Worm (Caenorhabditis elegans) whole organism, dauer: ENCODE data around the gene C33C12.1.
"Not testable (repeated sequence)": the region's sequence is repeated elsewhere in the genome, so short reads cannot be mapped to it uniquely, and the experiment has no call there.

Source experiments
- unc-62 ChIP-seq: sonication (generic microtip); optimal IDR thresholded peaks from 2 replicates; lab custom pipeline; 2017; ENCODE audit warnings: missing biosample characterization, missing genetic modification reagents, missing genetic modification characterization

C33C12.1 gene

DNA sequence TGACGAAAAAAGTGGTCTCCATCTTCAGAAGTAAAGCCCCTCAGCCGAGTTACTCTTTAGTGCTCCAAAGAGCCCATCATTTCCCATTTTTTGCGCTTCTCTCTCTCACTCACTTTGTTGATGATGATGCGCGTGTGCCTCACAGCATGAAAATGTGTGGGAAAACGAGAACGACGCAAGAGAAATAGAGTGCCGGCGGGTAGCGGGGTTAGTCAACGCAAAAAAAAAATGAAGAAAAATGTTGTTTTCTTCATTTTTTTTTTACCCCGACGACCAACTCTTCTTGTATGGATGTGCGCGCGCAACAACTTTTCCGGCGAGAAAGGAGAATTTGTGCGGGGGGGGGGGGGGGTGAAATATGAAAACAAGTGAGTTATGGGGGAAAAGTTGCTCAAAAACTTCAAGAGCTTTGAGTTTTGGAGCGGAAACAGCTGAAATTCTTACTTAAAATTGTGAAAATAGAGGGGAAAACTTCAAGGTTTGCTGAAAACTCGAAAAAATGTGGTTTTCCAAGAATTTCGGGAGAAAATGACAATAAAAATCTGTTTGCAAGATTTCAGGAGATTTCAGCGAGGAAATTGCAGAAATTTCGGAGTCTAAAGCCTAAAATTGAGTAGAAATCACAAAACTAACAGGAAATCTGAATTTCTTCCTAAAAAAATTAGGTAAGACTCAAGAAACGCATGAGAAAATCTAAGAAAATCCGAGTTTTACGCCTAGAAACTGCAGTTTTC, at the start of gene C33C12.1:
Gene C33C12.1, plus strand, starts transcription at position 684 of the 734 bp plus-strand sequence.
- TF ChIP-seq unc-62 (GFP tag; lab: Kevin White, UChicago): no peak

DNA sequence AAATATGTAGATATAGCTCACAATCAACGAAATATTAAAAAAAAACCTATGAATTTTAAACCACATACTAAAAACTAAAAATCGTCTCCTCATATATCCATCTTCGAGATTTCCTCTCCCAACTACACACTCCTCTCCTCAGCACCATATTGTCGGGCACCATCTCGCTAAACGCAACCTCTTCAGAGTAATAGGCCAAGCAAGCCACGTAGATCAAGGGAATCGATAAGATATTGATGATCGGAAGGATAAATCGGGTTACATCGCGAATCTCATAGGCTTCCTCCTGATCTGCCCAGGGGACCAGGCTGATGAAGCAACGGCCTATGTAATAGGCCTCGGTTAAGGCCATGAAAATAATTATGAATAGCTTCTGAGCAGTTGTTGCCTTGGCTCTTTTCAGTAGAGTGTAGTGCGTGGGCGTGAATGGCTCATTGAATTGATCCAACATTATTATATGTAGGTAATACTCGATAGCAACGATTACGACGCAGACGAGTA, 47.5 kb upstream of the C33C12.1 start, which contains the start of the genes C40A11.7 and C40A11.8:
Gene C40A11.7, minus strand, starts transcription at position 101 of the 501 bp plus-strand sequence.
Gene C40A11.8, minus strand, starts transcription at position 451 of the 501 bp plus-strand sequence.
- TF ChIP-seq unc-62 (GFP tag; lab: Kevin White, UChicago): no peak

- no peak for TF ChIP-seq unc-62 (GFP tag; lab: Kevin White, UChicago)
These were observed 45.6 kb upstream of the C33C12.1 start for ce11 chrII:2152455-2152854.

- TF ChIP-seq unc-62 (GFP tag; lab: Kevin White, UChicago): not testable (repeated sequence)
These were observed 44.3 kb upstream of the C33C12.1 start, which contains the start of gene math-18 for ce11 chrII:2153708-2154107. Gene math-18 (plus strand): TSS chrII:2154008.

- not testable (repeated sequence) for TF ChIP-seq unc-62 (GFP tag; lab: Kevin White, UChicago)
These were observed 34.6 kb upstream of the C33C12.1 start, which contains the start of gene C33C12.11 for ce11 chrII:2163370-2163882. Gene C33C12.11 (minus strand): TSS chrII:2163832.

DNA sequence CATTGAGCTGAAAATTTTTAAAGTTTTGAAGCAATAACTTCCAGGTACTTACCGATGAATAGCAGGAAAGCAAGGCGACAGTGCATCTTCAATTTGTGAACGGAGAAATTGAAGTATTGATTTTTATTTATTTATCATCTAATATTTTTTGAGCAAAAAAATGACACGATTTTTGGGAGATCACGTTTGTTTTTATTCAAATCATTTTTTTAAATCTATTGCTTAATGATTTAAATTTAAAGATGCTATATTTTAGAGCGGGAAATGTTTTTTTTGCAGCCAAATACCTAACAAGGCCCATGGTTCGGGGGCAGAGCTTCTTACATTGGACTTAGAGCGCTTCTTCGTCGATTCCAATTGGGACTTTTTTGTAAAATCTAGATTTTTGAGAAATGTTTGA, 31.7 kb upstream of the C33C12.1 start, which contains the start of gene C33C12.4:
Gene C33C12.4, minus strand, starts transcription at position 101 of the 400 bp plus-strand sequence.
- TF ChIP-seq unc-62 (GFP tag; lab: Kevin White, UChicago): no peak

ce11 chrII:2168374-2168773, 29.7 kb upstream of the C33C12.1 start, which contains the start of gene fbxb-38:
Gene fbxb-38 (minus strand): TSS chrII:2168763.
- no peak for TF ChIP-seq unc-62 (GFP tag; lab: Kevin White, UChicago)

- TF ChIP-seq unc-62 (GFP tag; lab: Kevin White, UChicago): no peak
These were observed 28.0 kb upstream of the C33C12.1 start, which contains the start of gene C33C12.12 for ce11 chrII:2170085-2170484. Gene C33C12.12 (minus strand): TSS chrII:2170185.

- no peak for TF ChIP-seq unc-62 (GFP tag; lab: Kevin White, UChicago)
These were observed 22.7 kb upstream of the C33C12.1 start, which contains the start of gene C33C12.7 for ce11 chrII:2175367-2175766. Gene C33C12.7 (minus strand): TSS chrII:2175467.

DNA sequence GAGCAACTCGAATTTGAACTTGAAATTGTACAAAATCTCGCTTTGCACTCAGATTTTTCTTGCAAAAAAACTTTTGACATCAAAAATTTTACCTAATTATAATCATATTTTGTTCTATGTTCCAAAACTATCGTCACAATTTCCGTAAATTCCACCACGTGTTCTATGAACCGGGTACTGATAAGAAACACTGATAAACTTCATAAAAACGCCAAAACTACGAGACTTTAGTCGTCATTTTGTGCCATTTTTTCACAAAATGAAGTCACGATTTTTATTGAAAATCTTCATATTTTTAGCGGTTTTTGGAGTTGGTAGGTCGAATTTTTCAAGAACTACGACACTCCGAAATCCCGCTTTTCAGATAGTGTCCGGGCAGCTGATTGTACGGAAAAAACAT, 21.4 kb upstream of the C33C12.1 start, which contains the start of gene gba-1:
Gene gba-1, plus strand, starts transcription at position 54 of the 400 bp plus-strand sequence.
- TF ChIP-seq unc-62 (GFP tag; lab: Kevin White, UChicago): no peak

DNA sequence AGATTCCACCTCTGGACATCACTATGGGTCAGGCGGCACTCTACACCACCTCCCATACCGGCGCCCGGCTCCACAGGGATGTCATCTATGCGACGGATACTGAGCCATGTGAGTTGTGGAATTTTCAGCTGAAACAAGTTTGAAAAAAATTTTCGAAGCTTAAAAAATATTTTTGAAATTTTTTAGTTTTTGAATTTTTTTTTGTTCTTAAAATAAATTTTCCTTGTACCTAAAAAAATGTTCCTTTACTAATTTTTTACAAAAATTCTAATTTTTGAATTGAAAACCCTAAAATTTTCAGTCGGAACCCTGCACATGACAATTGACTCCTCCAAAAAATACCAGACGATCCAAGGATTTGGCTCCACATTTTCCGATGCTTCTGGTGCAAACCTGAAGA, 20.3 kb upstream of the C33C12.1 start:
- no peak for TF ChIP-seq unc-62 (GFP tag; lab: Kevin White, UChicago)

DNA sequence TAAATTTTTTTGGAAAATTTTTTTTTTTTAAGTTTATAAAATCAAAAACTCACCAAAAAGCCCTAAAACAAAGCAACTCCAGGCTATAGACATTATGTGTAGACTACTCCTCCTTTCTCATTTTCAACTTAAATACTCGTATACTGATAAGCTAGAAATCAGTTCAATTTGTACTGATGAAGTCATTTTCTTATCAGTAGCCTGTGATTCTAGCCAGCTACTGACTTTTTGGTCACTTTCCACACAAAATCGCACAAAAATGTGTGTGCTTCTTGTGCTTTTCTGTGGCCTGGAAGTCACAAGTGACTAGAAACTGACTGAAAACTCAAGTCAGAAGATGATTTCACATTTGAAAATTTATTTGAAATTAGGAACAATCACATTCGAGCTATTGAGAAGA, 11.7 kb upstream of the C33C12.1 start, which contains the start of gene gba-2:
Gene gba-2, minus strand, starts transcription at position 106 of the 400 bp plus-strand sequence.
- no peak for TF ChIP-seq unc-62 (GFP tag; lab: Kevin White, UChicago)

DNA sequence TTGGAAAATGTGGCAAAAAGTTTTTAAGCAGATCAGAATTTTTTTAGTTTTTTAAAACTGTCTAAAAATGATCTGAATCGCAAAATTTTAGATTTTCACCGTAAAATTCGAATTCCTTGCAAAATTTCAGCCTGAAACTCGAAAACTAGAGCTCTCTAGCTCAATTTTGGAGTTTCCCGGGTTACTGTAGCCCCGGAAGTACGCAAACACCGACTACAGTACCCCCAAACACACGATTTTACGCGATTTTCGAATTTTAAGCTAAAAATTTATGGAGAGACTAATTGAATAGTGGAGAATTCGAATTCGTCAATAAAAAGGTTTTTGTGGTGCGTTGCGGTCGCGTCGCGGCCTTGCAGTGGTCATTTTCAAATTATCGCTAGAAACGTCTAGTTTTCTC, 11.3 kb upstream of the C33C12.1 start:
- no peak for TF ChIP-seq unc-62 (GFP tag; lab: Kevin White, UChicago)

DNA sequence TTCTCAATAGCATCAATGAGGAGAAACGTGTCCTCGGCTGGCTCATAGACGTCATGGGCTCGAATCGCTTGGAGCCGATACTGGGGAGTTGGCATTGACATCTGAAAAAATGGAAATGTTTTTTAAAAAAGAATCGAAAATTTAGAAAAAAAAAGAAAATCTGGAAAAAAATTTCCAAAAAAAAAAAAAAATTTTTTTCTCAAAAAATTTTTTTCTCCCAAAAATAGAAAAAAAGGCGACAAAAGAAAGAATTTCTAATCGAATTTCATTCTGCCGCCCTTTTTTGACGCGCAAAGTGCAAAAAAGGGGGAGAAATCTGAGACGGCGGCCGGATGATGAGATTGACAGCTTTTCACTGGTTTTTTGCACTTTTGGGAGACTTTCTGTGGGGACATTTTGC, 8.7 kb upstream of the C33C12.1 start, which contains the start of gene mtq-2:
Gene mtq-2, minus strand, starts transcription at position 101 of the 400 bp plus-strand sequence.
- TF ChIP-seq unc-62 (GFP tag; lab: Kevin White, UChicago): no peak

DNA sequence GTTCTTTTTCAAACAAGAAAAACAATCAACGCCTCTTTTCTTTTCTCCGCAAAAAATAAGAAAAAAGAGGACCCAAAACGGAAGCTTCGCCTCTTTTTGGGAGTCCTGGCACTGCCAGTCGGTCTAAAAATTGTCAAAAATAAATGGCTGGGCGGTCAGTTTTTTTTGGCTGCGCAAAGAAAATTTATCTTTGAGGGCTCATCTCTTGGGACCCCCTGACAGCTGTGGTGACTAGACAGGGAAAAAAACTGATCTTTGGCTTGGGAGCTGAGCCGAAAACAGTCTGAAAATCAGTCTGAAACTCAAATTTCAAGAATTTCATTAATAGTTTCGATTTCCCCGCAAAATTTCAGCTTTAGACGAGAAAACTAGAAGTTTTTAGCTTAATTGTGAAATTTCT, 7.5 kb upstream of the C33C12.1 start:
- no peak for TF ChIP-seq unc-62 (GFP tag; lab: Kevin White, UChicago)

ce11 chrII:2191383-2191782, 6.7 kb upstream of the C33C12.1 start:
- no peak for TF ChIP-seq unc-62 (GFP tag; lab: Kevin White, UChicago)
